Fruit fly (Drosophila melanogaster): ENCODE data around the gene Dus4.
A peak's percentile ranks its signal among the peaks of the same experiment; 100 is the strongest.

The Dus4 gene

DNA sequence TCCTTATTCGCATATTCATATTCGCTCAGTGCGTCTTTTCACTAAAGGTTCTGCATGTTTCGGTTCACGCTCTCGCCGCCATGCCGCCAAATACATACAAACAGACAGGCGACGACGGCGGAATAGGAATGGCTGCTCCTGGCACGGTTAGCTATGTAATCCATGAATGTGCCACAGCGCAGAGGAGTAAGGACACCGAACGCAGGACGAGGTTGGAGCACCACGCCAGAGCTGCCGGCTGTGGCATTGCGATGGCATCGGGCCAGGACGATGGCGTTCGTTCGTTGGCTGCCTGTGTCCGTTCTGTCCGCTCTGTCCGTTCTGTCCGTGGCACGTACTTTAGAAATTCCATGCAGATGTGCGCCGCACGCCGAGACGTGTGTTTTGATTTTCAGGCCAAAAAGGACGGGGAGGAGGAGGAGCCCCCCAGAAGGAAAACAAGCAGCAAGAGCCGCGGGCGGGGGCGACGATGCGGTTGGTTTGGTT lies 48.2 kb upstream of the Dus4 start (continued):
- TF ChIP-seq sob (GFP tag; IDR thresholded peaks at IDR 0.05) (0 out of 2 replicates have a peak, but pooled peaks have one; percentile 2), Blimp-1 (GFP tag; optimal IDR thresholded peaks at IDR 0.05) (no peak), croc (GFP tag; conservative IDR thresholded peaks at IDR 0.05) (0 out of 3 replicates have a peak, but pooled peaks have one; percentile 4), CG31441 (GFP tag; IDR thresholded peaks at IDR 0.05) (0 out of 2 replicates have a peak, but pooled peaks have one; percentile 4), CG15073 (GFP tag; optimal IDR thresholded peaks at IDR 0.05) (no peak), gcm (GFP tag; optimal IDR thresholded peaks at IDR 0.05) (no peak), nerfin-2 (GFP tag; IDR thresholded peaks at IDR 0.05; ENCODE audit: partially characterized antibody) (no peak), wor (GFP tag; IDR thresholded peaks at IDR 0.05) (peak; percentile 9; the same call in 1 of the 2 replicates), CG12219 (GFP tag; optimal IDR thresholded peaks at IDR 0.05) (no peak), grn (GFP tag; optimal IDR thresholded peaks at IDR 0.05) (no peak), Six4 (GFP tag; optimal IDR thresholded peaks at IDR 0.05) (no peak), CG16779 (GFP tag; IDR thresholded peaks at IDR 0.05) (no peak), CG33557 (GFP tag; optimal IDR thresholded peaks at IDR 0.05) (no peak), slbo (GFP tag; IDR thresholded peaks at IDR 0.05) (0 out of 2 replicates have a peak, but pooled peaks have one; percentile 1), Bgb (GFP tag; IDR thresholded peaks at IDR 0.05; ENCODE audit: partially characterized antibody) (peak; percentile 33; the same call in 1 of the 2 replicates), CG2889 (GFP tag; IDR thresholded peaks at IDR 0.05) (0 out of 3 replicates have a peak, but pooled peaks have one; percentile 10), bcd (GFP tag; optimal IDR thresholded peaks at IDR 0.05) (no peak), CG2712 (tag; optimal IDR thresholded peaks at IDR 0.05) (no peak), CG17568 (GFP tag; optimal IDR thresholded peaks at IDR 0.05) (no peak), CG11723 (GFP tag; optimal IDR thresholded peaks at IDR 0.05) (no peak), CG11695 (GFP tag; IDR thresholded peaks at IDR 0.05) (no peak), CG5245 (GFP tag; optimal IDR thresholded peaks at IDR 0.05) (no peak), lab (GFP tag; optimal IDR thresholded peaks at IDR 0.05) (peak; percentile 38), CG17612 (GFP tag; IDR thresholded peaks at IDR 0.05) (no peak), CG12104 (GFP tag; optimal IDR thresholded peaks at IDR 0.05) (peak; percentile 31), CG12071 (GFP tag; optimal IDR thresholded peaks at IDR 0.05) (no peak), sd (tag; optimal IDR thresholded peaks at IDR 0.05) (peak; percentile 72)

DNA sequence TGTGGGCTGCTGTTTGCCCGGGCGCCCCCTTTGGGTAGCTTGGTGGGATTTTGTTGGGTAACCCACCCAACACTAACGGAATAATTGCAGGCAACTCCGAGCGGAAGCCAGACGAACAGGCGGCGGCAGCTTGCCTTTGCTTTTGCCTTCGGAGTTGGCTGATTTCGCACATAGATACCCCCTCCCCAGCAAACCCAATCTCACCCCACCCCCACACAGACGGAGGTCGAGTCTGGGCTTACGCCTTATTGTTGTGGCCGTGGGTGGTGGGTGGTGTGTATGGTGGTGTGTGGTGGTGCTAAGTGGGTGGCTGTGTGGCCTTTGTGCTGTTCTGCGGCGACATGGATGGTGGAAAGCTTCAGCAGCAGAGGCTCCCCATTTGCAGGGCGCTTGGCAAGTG lies 47.5 kb upstream of the Dus4 start:
- no peak for TF ChIP-seq CG1529 (GFP tag; optimal IDR thresholded peaks at IDR 0.05)
- TF ChIP-seq zen2 (GFP tag; IDR thresholded peaks at IDR 0.05; ENCODE audit: partially characterized antibody): peak; percentile 34; the same call in 1 of the 3 replicates
- TF ChIP-seq H2.0 (GFP tag; IDR thresholded peaks at IDR 0.05): no peak
- peak; percentile 91 for TF ChIP-seq abd-A (tag; optimal IDR thresholded peaks at IDR 0.05)
- TF ChIP-seq exex (tag; optimal IDR thresholded peaks at IDR 0.05): no peak
- no peak for TF ChIP-seq Ssrp (tag; optimal IDR thresholded peaks at IDR 0.05)
- TF ChIP-seq CG6175 (GFP tag; IDR thresholded peaks at IDR 0.05): no peak
- no peak for TF ChIP-seq Doc2 (GFP tag; IDR thresholded peaks at IDR 0.05)
- TF ChIP-seq CG10543 (GFP tag; optimal IDR thresholded peaks at IDR 0.05): peak; percentile 66
- no peak for TF ChIP-seq CG7357 (GFP tag; IDR thresholded peaks at IDR 0.05)
- TF ChIP-seq CG16863 (GFP tag; optimal IDR thresholded peaks at IDR 0.05): no peak
- peak; percentile 54 for TF ChIP-seq Med (GFP tag)
- TF ChIP-seq mirr (GFP tag; optimal IDR thresholded peaks at IDR 0.05): peak; percentile 37
- no peak for TF ChIP-seq phol (tag; optimal IDR thresholded peaks at IDR 0.05)
- no peak for TF ChIP-seq D19A (tag; optimal IDR thresholded peaks at IDR 0.05)
- TF ChIP-seq row (GFP tag; IDR thresholded peaks at IDR 0.05): no peak
- no peak for TF ChIP-seq B-H1 (GFP tag; IDR thresholded peaks at IDR 0.05)
- no peak for TF ChIP-seq ranshi (GFP tag; IDR thresholded peaks at IDR 0.05)
- 0 out of 2 replicates have a peak, but pooled peaks have one; percentile 10 for TF ChIP-seq CG3847 (GFP tag; IDR thresholded peaks at IDR 0.05)
- no peak for TF ChIP-seq pan (optimal IDR thresholded peaks at IDR 0.05)
- TF ChIP-seq pan (GFP tag; optimal IDR thresholded peaks at IDR 0.05 in 1 of 2, IDR thresholded peaks at IDR 0.05 in 1 of 2): no peak
- peak; percentile 96 for TF ChIP-seq Hey (tag; optimal IDR thresholded peaks at IDR 0.05)
- TF ChIP-seq ci (GFP tag; IDR thresholded peaks at IDR 0.05): 0 out of 3 replicates have a peak, but pooled peaks have one; percentile 7
- no peak for TF ChIP-seq ab (GFP tag; optimal IDR thresholded peaks at IDR 0.05)
- TF ChIP-seq CG4820 (GFP tag; optimal IDR thresholded peaks at IDR 0.05): no peak

All from whole organism, embryonic.